Fruit fly (Drosophila melanogaster) whole organism, wandering third instar larva: ENCODE data around the gene CG4278.

Experiments
- Abd-B ChIP-seq: fragments of >200 bp; optimal IDR thresholded peaks from 2 replicates; lab custom pipeline; 2017; ENCODE audit warnings: missing biosample characterization, missing genetic modification characterization
- CG32264 ChIP-seq: fragments of 200-800 bp; sonication (Bioruptor generic); optimal IDR thresholded peaks from 2 replicates; lab custom pipeline; 2016; ENCODE audit warnings: missing biosample characterization, missing genetic modification characterization
- CG9705 ChIP-seq: fragments of 200-800 bp; sonication (Bioruptor generic); optimal IDR thresholded peaks from 2 replicates; lab custom pipeline; 2018; ENCODE audit warnings: missing biosample characterization, mild to moderate bottlenecking, missing genetic modification characterization
- CrebA ChIP-seq: fragments of 200-800 bp; sonication (Bioruptor generic); optimal IDR thresholded peaks from 2 replicates; lab custom pipeline; 2016; ENCODE audit warnings: missing biosample characterization, mild to moderate bottlenecking, missing genetic modification characterization, borderline replicate concordance
- Dfd ChIP-seq: fragments of >200 bp; optimal IDR thresholded peaks from 2 replicates; lab custom pipeline; 2017; ENCODE audit warnings: missing biosample characterization, missing genetic modification characterization
- Dif ChIP-seq: fragments of 200-275, 200-300 bp; sonication (Bioruptor generic); optimal IDR thresholded peaks from 2 replicates; lab custom pipeline; 2018; ENCODE audit warnings: missing biosample characterization, missing genetic modification characterization; ENCODE audit not compliant: partially characterized antibody
- GATAd ChIP-seq: sonication (Bioruptor generic); optimal IDR thresholded peaks from 2 replicates; lab custom pipeline; 2016; ENCODE audit warnings: missing biosample characterization, missing genetic modification characterization
- HLH106 ChIP-seq: fragments of 200-800 bp; optimal IDR thresholded peaks from 3 replicates; lab custom pipeline; 2019; ENCODE audit warnings: missing biosample characterization, mild to moderate bottlenecking, missing genetic modification characterization, moderate library complexity
- Hnf4 ChIP-seq: fragments of 200-800 bp; sonication (Bioruptor generic); optimal IDR thresholded peaks from 2 replicates; lab custom pipeline; 2016; ENCODE audit warnings: missing biosample characterization, mild to moderate bottlenecking, missing genetic modification characterization
- Hr78 ChIP-seq: fragments of >200 bp; optimal IDR thresholded peaks from 2 replicates; lab custom pipeline; 2017; ENCODE audit warnings: missing biosample characterization, missing genetic modification characterization
- Hr83 ChIP-seq: fragments of 200-300 bp; sonication (Bioruptor generic); optimal IDR thresholded peaks from 2 replicates; lab custom pipeline; 2016; ENCODE audit warnings: missing biosample characterization, mild to moderate bottlenecking, missing genetic modification characterization, moderate library complexity; ENCODE audit not compliant: poor library complexity, severe bottlenecking
- Jra ChIP-seq: sonication (Bioruptor generic); optimal IDR thresholded peaks from 2 replicates; lab custom pipeline; 2016; ENCODE audit warnings: missing biosample characterization, missing genetic modification characterization
- Mio ChIP-seq: sonication (Bioruptor generic); optimal IDR thresholded peaks from 2 replicates; lab custom pipeline; 2016; ENCODE audit warnings: missing biosample characterization, missing genetic modification characterization
- Myc ChIP-seq: fragments of >200 bp; optimal IDR thresholded peaks from 2 replicates; lab custom pipeline; 2017
- N ChIP-seq: fragments of >200 bp; optimal IDR thresholded peaks from 2 replicates; lab custom pipeline; 2018; ENCODE audit warnings: missing biosample characterization, missing external identifiers, missing genetic modification characterization
- OdsH ChIP-seq: fragments of 200-800 bp; sonication (Bioruptor generic); optimal IDR thresholded peaks from 2 replicates; lab custom pipeline; 2016; ENCODE audit warnings: missing biosample characterization, mild to moderate bottlenecking, missing genetic modification characterization
- Rel ChIP-seq, 2 experiments: fragments of 200-800 bp; sonication (Bioruptor generic) in 1 of 2; optimal IDR thresholded peaks; 2 replicates in 1 of 2; 3 replicates in 1 of 2; lab custom pipeline; 2016 to 2019; ENCODE audit warnings: mild to moderate bottlenecking in 2 of 2, missing biosample characterization in 2 of 2, missing genetic modification characterization in 2 of 2, moderate library complexity in 1 of 2
- Sp1 ChIP-seq: fragments of 200-800 bp; sonication (Bioruptor generic); optimal IDR thresholded peaks from 3 replicates; lab custom pipeline; 2019; ENCODE audit warnings: missing biosample characterization, mild to moderate bottlenecking, missing genetic modification characterization, moderate library complexity
- Vsx2 ChIP-seq: fragments of 200-300, 225-300 bp; sonication (Bioruptor generic); optimal IDR thresholded peaks from 2 replicates; lab custom pipeline; 2018; ENCODE audit warnings: missing biosample characterization, missing genetic modification characterization; ENCODE audit not compliant: partially characterized antibody
- br ChIP-seq: fragments of 200-800 bp; sonication (Bioruptor generic); optimal IDR thresholded peaks from 2 replicates; lab custom pipeline; 2016; ENCODE audit warnings: missing biosample characterization, missing genetic modification characterization
- brk ChIP-seq: fragments of 200-800 bp; sonication (Bioruptor generic); optimal IDR thresholded peaks from 2 replicates; lab custom pipeline; 2016; ENCODE audit warnings: missing biosample characterization, mild to moderate bottlenecking, missing genetic modification characterization
- dl ChIP-seq, 2 experiments: fragments of 175-275, 200-275 bp in 1 of 2; fragments of 200-275 bp in 1 of 2; sonication (Bioruptor generic); optimal IDR thresholded peaks; lab custom pipeline; 2018; ENCODE audit warnings: mild to moderate bottlenecking in 2 of 2, missing biosample characterization in 2 of 2, missing genetic modification characterization in 2 of 2, moderate library complexity in 2 of 2; ENCODE audit not compliant: partially characterized antibody in 2 of 2, insufficient read depth in 1 of 2
- dmrt93B ChIP-seq: fragments of 200-800 bp; sonication (Bioruptor generic); optimal IDR thresholded peaks from 2 replicates; lab custom pipeline; 2018; ENCODE audit warnings: missing biosample characterization, mild to moderate bottlenecking, missing genetic modification characterization
- dsf ChIP-seq: sonication (Bioruptor generic); optimal IDR thresholded peaks from 2 replicates; lab custom pipeline; 2016; ENCODE audit warnings: missing biosample characterization, missing genetic modification characterization, borderline replicate concordance
- ey ChIP-seq: fragments of 200-800 bp; sonication (Bioruptor generic); optimal IDR thresholded peaks from 2 replicates; lab custom pipeline; 2016; ENCODE audit warnings: missing biosample characterization, missing genetic modification characterization
- foxo ChIP-seq, 2 experiments: fragments of 200-800 bp; sonication (Bioruptor generic); optimal IDR thresholded peaks; 2 replicates in 1 of 2; 3 replicates in 1 of 2; lab custom pipeline; 2016 to 2017; ENCODE audit warnings: missing biosample characterization in 2 of 2, missing genetic modification characterization in 2 of 2
- fru ChIP-seq: fragments of 200-800 bp; sonication (Bioruptor generic); optimal IDR thresholded peaks from 3 replicates; lab custom pipeline; 2016; ENCODE audit warnings: missing biosample characterization, mild to moderate bottlenecking, missing genetic modification characterization
- h ChIP-seq: fragments of 200-800 bp; sonication (Bioruptor generic); optimal IDR thresholded peaks from 3 replicates; lab custom pipeline; 2016; ENCODE audit warnings: missing biosample characterization, mild to moderate bottlenecking, missing genetic modification characterization
- jim ChIP-seq: fragments of 175-275, 200-325 bp; sonication (Bioruptor generic); optimal IDR thresholded peaks from 2 replicates; lab custom pipeline; 2016; ENCODE audit warnings: missing biosample characterization, mild to moderate bottlenecking, missing genetic modification characterization
- lola ChIP-seq: fragments of >200 bp; optimal IDR thresholded peaks from 2 replicates; lab custom pipeline; 2017; ENCODE audit warnings: missing biosample characterization, missing genetic modification characterization
- pan ChIP-seq: fragments of >200 bp; optimal IDR thresholded peaks from 2 replicates; lab custom pipeline; 2017
- psq ChIP-seq: fragments of 200-800 bp; sonication (Bioruptor generic); optimal IDR thresholded peaks from 3 replicates; lab custom pipeline; 2017; ENCODE audit warnings: missing biosample characterization, mild to moderate bottlenecking, missing genetic modification characterization, moderate library complexity
- rgr ChIP-seq: fragments of 200-800 bp; sonication (Bioruptor generic); optimal IDR thresholded peaks from 3 replicates; lab custom pipeline; 2016; ENCODE audit warnings: missing biosample characterization, mild to moderate bottlenecking, missing genetic modification characterization
- sage ChIP-seq: fragments of 200-800 bp; sonication (Bioruptor generic); optimal IDR thresholded peaks from 2 replicates; lab custom pipeline; 2016; ENCODE audit warnings: missing biosample characterization, mild to moderate bottlenecking, missing genetic modification characterization
- sv ChIP-seq: fragments of 200-800 bp; sonication (Bioruptor generic); optimal IDR thresholded peaks from 3 replicates; lab custom pipeline; 2016; ENCODE audit warnings: missing biosample characterization, missing genetic modification characterization
- tai ChIP-seq: sonication (Bioruptor generic); optimal IDR thresholded peaks from 2 replicates; lab custom pipeline; 2016; ENCODE audit warnings: missing biosample characterization, missing genetic modification characterization
- usp ChIP-seq: fragments of >200 bp; optimal IDR thresholded peaks from 2 replicates; lab custom pipeline; 2017; ENCODE audit warnings: missing biosample characterization, missing genetic modification characterization
- woc ChIP-seq: sonication (Bioruptor generic); optimal IDR thresholded peaks from 2 replicates; lab custom pipeline; 2016; ENCODE audit warnings: missing biosample characterization, mild to moderate bottlenecking, missing genetic modification characterization

The CG4278 gene

dm6 chr2L:16325515-16326257 is 1.2 kb upstream of the CG4278 start, which contains the start of gene cact:
Gene cact, minus strand, starts transcription at chr2L:16326207.
- TF ChIP-seq foxo (GFP tag; optimal IDR thresholded peaks at IDR 0.05; lab: Kevin White, UChicago) = peak; percentile 79 to 96
- peak; percentile 94 for TF ChIP-seq Hnf4 (GFP tag; lab: Kevin White, UChicago)
- peak; percentile 96 for TF ChIP-seq rgr (GFP tag; lab: Kevin White, UChicago)
- TF ChIP-seq fru = peak; percentile 96
- peak; percentile 62 for TF ChIP-seq GATAd (GFP tag; lab: Kevin White, UChicago)
- TF ChIP-seq dmrt93B = peak; percentile 82
- peak; percentile 98 for TF ChIP-seq woc (GFP tag; lab: Kevin White, UChicago)
- TF ChIP-seq CrebA (GFP tag; lab: Kevin White, UChicago) = no peak
- peak; percentile 96 for TF ChIP-seq ey
- TF ChIP-seq Hr83 (GFP tag; lab: Kevin White, UChicago) = peak; percentile 66
- TF ChIP-seq Sp1 (GFP tag; lab: Kevin White, UChicago) = peak; percentile 89
- TF ChIP-seq Rel (GFP tag; optimal IDR thresholded peaks at IDR 0.05; lab: Kevin White, UChicago) = peak; percentile 63
- peak; percentile 97 for TF ChIP-seq Rel (tag; optimal IDR thresholded peaks at IDR 0.05; lab: Kevin White, UChicago)
- TF ChIP-seq Dif (GFP tag; lab: Kevin White, UChicago) = peak; percentile 70
- TF ChIP-seq usp (GFP tag; lab: Kevin White, UChicago) = no peak
- peak; percentile 84 for TF ChIP-seq Jra
- no peak for TF ChIP-seq Vsx2 (GFP tag; lab: Kevin White, UChicago)
- peak; percentile 91 for TF ChIP-seq HLH106
- TF ChIP-seq dsf (GFP tag; lab: Kevin White, UChicago) = peak; percentile 74
- TF ChIP-seq Hr78 (GFP tag; lab: Kevin White, UChicago) = no peak
- TF ChIP-seq Mio = peak; percentile 74
- peak; percentile 90 for TF ChIP-seq sv (GFP tag; lab: Kevin White, UChicago)
- peak; percentile 24 for TF ChIP-seq N
- peak; percentile 94 for TF ChIP-seq OdsH (GFP tag; lab: Kevin White, UChicago)
- no peak for TF ChIP-seq lola (GFP tag; lab: Kevin White, UChicago)
- TF ChIP-seq CG9705 = peak; percentile 69
- TF ChIP-seq h (GFP tag; lab: Kevin White, UChicago) = peak; percentile 97
- peak in 1 of 2 experiments; percentile 78 for TF ChIP-seq dl (GFP tag; optimal IDR thresholded peaks at IDR 0.05; lab: Kevin White, UChicago; ENCODE audit: insufficient read depth in 1 of 2, partially characterized antibody in 2 of 2)
- TF ChIP-seq Myc (lab: Kevin White, UChicago) = no peak
- TF ChIP-seq brk (GFP tag; lab: Kevin White, UChicago) = peak; percentile 94
- no peak for TF ChIP-seq Dfd (GFP tag; lab: Kevin White, UChicago)
- TF ChIP-seq br (GFP tag; lab: Kevin White, UChicago) = peak; percentile 91
- TF ChIP-seq psq (GFP tag; lab: Kevin White, UChicago) = peak; percentile 88
- no peak for TF ChIP-seq jim (GFP tag; lab: Kevin White, UChicago)
- TF ChIP-seq tai = peak; percentile 90
- TF ChIP-seq pan (lab: Kevin White, UChicago) = no peak
- TF ChIP-seq CG32264 (GFP tag; lab: Kevin White, UChicago) = peak; percentile 76
- no peak for TF ChIP-seq Abd-B
- TF ChIP-seq sage (GFP tag; lab: Kevin White, UChicago) = peak; percentile 92

- TF ChIP-seq GATAd (GFP tag; lab: Kevin White, UChicago) = no peak
- TF ChIP-seq woc (GFP tag; lab: Kevin White, UChicago) = peak; percentile 72
- TF ChIP-seq Dif (GFP tag; lab: Kevin White, UChicago) = no peak
- peak; percentile 14 for TF ChIP-seq OdsH (GFP tag; lab: Kevin White, UChicago)
- peak; percentile 57 for TF ChIP-seq Jra
- peak; percentile 85 for TF ChIP-seq tai
- TF ChIP-seq rgr (GFP tag; lab: Kevin White, UChicago) = no peak
- TF ChIP-seq Hr83 (GFP tag; lab: Kevin White, UChicago) = peak; percentile 63
- no peak for TF ChIP-seq HLH106
- no peak for TF ChIP-seq lola (GFP tag; lab: Kevin White, UChicago)
- TF ChIP-seq brk (GFP tag; lab: Kevin White, UChicago) = no peak
- TF ChIP-seq foxo (GFP tag; optimal IDR thresholded peaks at IDR 0.05; lab: Kevin White, UChicago) = peak in 1 of 2 experiments; percentile 71
- TF ChIP-seq Hnf4 (GFP tag; lab: Kevin White, UChicago) = peak; percentile 81
- TF ChIP-seq CG9705 = no peak
- TF ChIP-seq psq (GFP tag; lab: Kevin White, UChicago) = peak; percentile 43
- TF ChIP-seq sv (GFP tag; lab: Kevin White, UChicago) = peak; percentile 64
- no peak for TF ChIP-seq dl (GFP tag; optimal IDR thresholded peaks at IDR 0.05; lab: Kevin White, UChicago; ENCODE audit: insufficient read depth in 1 of 2, partially characterized antibody in 2 of 2)
- TF ChIP-seq jim (GFP tag; lab: Kevin White, UChicago) = no peak
- TF ChIP-seq Sp1 (GFP tag; lab: Kevin White, UChicago) = no peak
- no peak for TF ChIP-seq Abd-B
- no peak for TF ChIP-seq Mio
- TF ChIP-seq h (GFP tag; lab: Kevin White, UChicago) = no peak
- TF ChIP-seq dsf (GFP tag; lab: Kevin White, UChicago) = no peak
These were observed 2.2 kb downstream of the CG4278 start, which contains the start of gene mRpL4 for dm6 chr2L:16329102-16329520. Gene mRpL4, minus strand, starts transcription at chr2L:16329132.
